Fruit fly (Drosophila melanogaster): Measurements from ENCODE around the gene CG5854.

Gene CG5854

DNA sequence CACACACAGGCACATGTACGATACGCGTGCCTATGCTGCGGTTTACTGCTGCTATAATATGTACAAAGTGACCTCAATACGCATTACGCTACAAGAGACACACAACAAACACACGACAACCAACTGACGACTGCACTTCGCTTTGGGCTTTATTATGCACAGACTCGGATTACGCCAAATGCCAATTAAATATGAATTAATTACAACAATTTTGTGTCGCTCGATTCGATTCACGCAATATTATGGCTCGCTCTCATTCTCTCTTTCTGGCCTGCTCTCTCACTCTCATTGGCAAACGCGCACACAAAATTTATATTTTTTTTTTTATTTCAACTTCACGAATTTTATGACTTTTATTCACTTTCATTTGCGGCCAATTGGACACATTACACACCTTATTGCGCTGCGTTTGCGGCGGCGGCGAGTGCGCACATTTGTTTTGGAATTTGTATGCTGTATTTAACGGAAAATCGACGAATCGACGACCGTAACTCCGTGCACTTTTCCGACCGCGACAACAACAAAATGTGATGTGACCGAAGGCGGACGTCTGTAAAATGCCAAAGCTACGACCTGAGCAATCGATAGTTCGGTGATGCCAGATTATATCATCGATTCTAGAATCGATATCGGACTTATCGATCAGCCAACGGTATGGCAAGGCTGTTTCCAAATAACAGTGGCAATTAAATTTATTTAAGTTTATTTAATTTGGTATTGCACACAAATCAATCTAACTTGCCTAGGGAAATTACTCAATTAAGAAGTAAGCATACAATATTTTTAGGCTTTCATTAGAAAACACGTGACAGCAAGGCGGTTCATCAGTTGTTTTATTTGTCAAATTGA lies 11.0 kb upstream of the CG5854 start, which contains the start of the genes sba and CG31141 (continued):
- TF ChIP-seq wor (GFP tag; IDR thresholded peaks at IDR 0.05) (no peak), CG6689 (GFP tag; IDR thresholded peaks at IDR 0.05) (no peak), Drgx (GFP tag; IDR thresholded peaks at IDR 0.05) (no peak), vfl (GFP tag; optimal IDR thresholded peaks at IDR 0.05) (no peak), CG9437 (GFP tag; optimal IDR thresholded peaks at IDR 0.05) (peak; percentile 13), Med (GFP tag) (peak; percentile 74), zf30C (GFP tag; optimal IDR thresholded peaks at IDR 0.05) (no peak), CG7745 (tag; optimal IDR thresholded peaks at IDR 0.05) (no peak), Fer3 (tag; optimal IDR thresholded peaks at IDR 0.05) (no peak), exex (tag; optimal IDR thresholded peaks at IDR 0.05) (peak; percentile 77), CG32532 (GFP tag; IDR thresholded peaks at IDR 0.05) (no peak), unc-4 (GFP tag; IDR thresholded peaks at IDR 0.05; ENCODE audit: partially characterized antibody) (peak; percentile 86), ci (GFP tag; IDR thresholded peaks at IDR 0.05) (peak; percentile 77; the same call in 2 of the 3 replicates), CG3838 (GFP tag; optimal IDR thresholded peaks at IDR 0.05) (no peak), CG34422 (GFP tag; IDR thresholded peaks at IDR 0.05) (peak; percentile 70; the same call in 1 of the 3 replicates), fd96Cb (tag; optimal IDR thresholded peaks at IDR 0.05) (no peak), CG1233 (GFP tag; optimal IDR thresholded peaks at IDR 0.05) (no peak), fd64A (GFP tag; optimal IDR thresholded peaks at IDR 0.05) (no peak), Dref (GFP tag; IDR thresholded peaks at IDR 0.05) (peak; percentile 100), gcm (GFP tag; optimal IDR thresholded peaks at IDR 0.05) (peak; percentile 26), Ptx1 (GFP tag; IDR thresholded peaks at IDR 0.05) (no peak), CG17361 (GFP tag; IDR thresholded peaks at IDR 0.05) (0 out of 3 replicates have a peak, but pooled peaks have one; percentile 7), tll (GFP tag; optimal IDR thresholded peaks at IDR 0.05) (peak in 1 of 2 experiments; percentile 20), CG13287 (GFP tag; IDR thresholded peaks at IDR 0.05; ENCODE audit: partially characterized antibody) (peak; percentile 87), CrebB (tag; optimal IDR thresholded peaks at IDR 0.05) (peak; percentile 52), CG9932 (GFP tag; IDR thresholded peaks at IDR 0.05) (no peak), CG3995 (GFP tag; optimal IDR thresholded peaks at IDR 0.05) (peak; percentile 17), sqz (GFP tag; optimal IDR thresholded peaks at IDR 0.05) (peak; percentile 68), HmgZ (tag; optimal IDR thresholded peaks at IDR 0.05) (peak; percentile 67), vnd (GFP tag; IDR thresholded peaks at IDR 0.05; ENCODE audit: partially characterized antibody) (peak; percentile 80), stwl (tag; optimal IDR thresholded peaks at IDR 0.05) (peak; percentile 85), CG17328 (GFP tag; IDR thresholded peaks at IDR 0.05) (no peak), chinmo (GFP tag; IDR thresholded peaks at IDR 0.05; ENCODE audit: partially characterized antibody) (peak; percentile 54; the same call in 2 of the 4 replicates), CG18619 (GFP tag; optimal IDR thresholded peaks at IDR 0.05) (peak; percentile 21), MESR4 (GFP tag; optimal IDR thresholded peaks at IDR 0.05) (peak; percentile 71), NFAT (GFP tag; IDR thresholded peaks at IDR 0.05) (0 out of 2 replicates have a peak, but pooled peaks have one; percentile 20), danr (GFP tag; IDR thresholded peaks at IDR 0.05) (no peak), CG10267 (tag; optimal IDR thresholded peaks at IDR 0.05) (peak; percentile 15), knrl (GFP tag; IDR thresholded peaks at IDR 0.05; ENCODE audit: partially characterized antibody) (peak; percentile 87), CG10462 (GFP tag; optimal IDR thresholded peaks at IDR 0.05) (peak; percentile 70), Mad (GFP tag; optimal IDR thresholded peaks at IDR 0.05) (peak; percentile 33), CG43689 (GFP tag; IDR thresholded peaks at IDR 0.05) (no peak), jigr1 (GFP tag; IDR thresholded peaks at IDR 0.05) (no peak), CG6791 (GFP tag; IDR thresholded peaks at IDR 0.05; ENCODE audit: partially characterized antibody) (peak; percentile 94), B-H2 (GFP tag; optimal IDR thresholded peaks at IDR 0.05) (peak; percentile 59), CTCF (GFP tag; optimal IDR thresholded peaks at IDR 0.05) (peak; percentile 37), CG31388 (GFP tag; optimal IDR thresholded peaks at IDR 0.05) (no peak), CG31365 (tag; optimal IDR thresholded peaks at IDR 0.05) (no peak), sim (GFP tag; IDR thresholded peaks at IDR 0.05) (no peak)
